Fruit fly (Drosophila melanogaster): ENCODE results near the gene Jon66Ci.

Gene Jon66Ci

DNA sequence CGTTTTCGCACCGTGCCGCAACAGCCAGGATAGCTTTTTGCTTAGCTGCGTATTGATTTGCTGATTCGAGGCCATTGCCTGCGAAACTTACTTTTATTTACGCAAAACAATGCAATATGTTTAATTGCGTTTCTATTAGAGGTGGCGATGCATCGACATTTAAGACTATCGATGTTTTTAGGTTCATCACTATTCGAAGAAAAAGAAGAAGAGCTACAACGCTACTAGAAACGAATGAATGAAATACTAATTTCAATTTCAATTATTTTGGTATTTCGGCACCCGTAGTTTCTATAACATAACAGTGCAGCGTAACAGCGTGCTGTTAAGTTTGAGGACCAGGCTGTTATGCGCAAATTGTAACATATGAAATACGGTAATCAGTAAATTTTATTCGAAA lies 13.8 kb downstream of the Jon66Ci start, which contains the start of the genes Tpt, mkg-p and CG13667 (continued):
- TF ChIP-seq sqz (GFP tag; optimal IDR thresholded peaks at IDR 0.05) (no peak), CG11696 (GFP tag; IDR thresholded peaks at IDR 0.05) (no peak), CG34224 (GFP tag; IDR thresholded peaks at IDR 0.05; ENCODE audit: partially characterized antibody) (peak; percentile 81), CG7839 (tag; optimal IDR thresholded peaks at IDR 0.05) (no peak), CG9932 (GFP tag; IDR thresholded peaks at IDR 0.05) (peak; percentile 20; the same call in 1 of the 2 replicates), fd102C (GFP tag; optimal IDR thresholded peaks at IDR 0.05) (no peak), CG2199 (GFP tag; IDR thresholded peaks at IDR 0.05) (no peak), Asciz (GFP tag; optimal IDR thresholded peaks at IDR 0.05) (no peak), hbn (GFP tag; IDR thresholded peaks at IDR 0.05; ENCODE audit: partially characterized antibody) (peak; percentile 81), CG7987 (GFP tag; optimal IDR thresholded peaks at IDR 0.05) (no peak), Ssrp (tag; optimal IDR thresholded peaks at IDR 0.05) (no peak), jing (GFP tag; optimal IDR thresholded peaks at IDR 0.05) (no peak), Meics (GFP tag; optimal IDR thresholded peaks at IDR 0.05) (no peak), CG17359 (tag; optimal IDR thresholded peaks at IDR 0.05) (no peak), sima (GFP tag; optimal IDR thresholded peaks at IDR 0.05) (no peak), btn (GFP tag; optimal IDR thresholded peaks at IDR 0.05) (no peak), D19B (GFP tag; optimal IDR thresholded peaks at IDR 0.05) (no peak), Mes4 (GFP tag; optimal IDR thresholded peaks at IDR 0.05) (no peak), CG15479 (GFP tag; optimal IDR thresholded peaks at IDR 0.05) (no peak), C15 (GFP tag; IDR thresholded peaks at IDR 0.05) (no peak), CG12104 (GFP tag; optimal IDR thresholded peaks at IDR 0.05) (no peak), Bteb2 (GFP tag; optimal IDR thresholded peaks at IDR 0.05) (no peak), CG9797 (GFP tag; optimal IDR thresholded peaks at IDR 0.05) (peak; percentile 82), CG32767 (GFP tag; IDR thresholded peaks at IDR 0.05) (no peak), Trl (optimal IDR thresholded peaks at IDR 0.05) (no peak), Trl (GFP tag; optimal IDR thresholded peaks at IDR 0.05) (no peak), seq (GFP tag; IDR thresholded peaks at IDR 0.05) (no peak), CG6175 (GFP tag; IDR thresholded peaks at IDR 0.05) (no peak), sd (tag; optimal IDR thresholded peaks at IDR 0.05) (no peak), al (GFP tag; IDR thresholded peaks at IDR 0.05) (no peak), Hr3 (GFP tag; optimal IDR thresholded peaks at IDR 0.05) (no peak), CG11560 (tag; IDR thresholded peaks at IDR 0.05) (peak; percentile 72; the same call in 1 of the 3 replicates), BtbVII (GFP tag; optimal IDR thresholded peaks at IDR 0.05) (no peak), crc (GFP tag; optimal IDR thresholded peaks at IDR 0.05) (no peak), TFAM (GFP tag; optimal IDR thresholded peaks at IDR 0.05) (no peak), CG17829 (tag; optimal IDR thresholded peaks at IDR 0.05) (peak; percentile 42), Vsx1 (GFP tag; optimal IDR thresholded peaks at IDR 0.05) (no peak), CG15269 (tag; optimal IDR thresholded peaks at IDR 0.05) (no peak), Dll (GFP tag; IDR thresholded peaks at IDR 0.05; ENCODE audit: partially characterized antibody) (peak; percentile 89), salm (tag; optimal IDR thresholded peaks at IDR 0.05) (no peak), CG14710 (tag; optimal IDR thresholded peaks at IDR 0.05) (peak; percentile 70), vnd (GFP tag; IDR thresholded peaks at IDR 0.05; ENCODE audit: partially characterized antibody) (peak; percentile 72), Side (GFP tag; optimal IDR thresholded peaks at IDR 0.05) (no peak), Dbx (GFP tag; IDR thresholded peaks at IDR 0.05) (no peak), ems (GFP tag; optimal IDR thresholded peaks at IDR 0.05) (no peak), Ptx1 (GFP tag; IDR thresholded peaks at IDR 0.05) (no peak), CG4360 (GFP tag; IDR thresholded peaks at IDR 0.05) (no peak), tgo (GFP tag; IDR thresholded peaks at IDR 0.05) (no peak), Myb (GFP tag; optimal IDR thresholded peaks at IDR 0.05) (peak; percentile 33), Hmr (GFP tag; optimal IDR thresholded peaks at IDR 0.05) (no peak), MBD-R2 (GFP tag; IDR thresholded peaks at IDR 0.05) (peak; percentile 69; the same call in 1 of the 2 replicates), stwl (tag; optimal IDR thresholded peaks at IDR 0.05) (peak; percentile 81)

Data from whole organism, embryonic.